Fruit fly (Drosophila melanogaster): ENCODE measurements around the gene CG34109.
A peak's percentile ranks its signal among the peaks of the same experiment; 100 is the strongest.

Gene CG34109

DNA sequence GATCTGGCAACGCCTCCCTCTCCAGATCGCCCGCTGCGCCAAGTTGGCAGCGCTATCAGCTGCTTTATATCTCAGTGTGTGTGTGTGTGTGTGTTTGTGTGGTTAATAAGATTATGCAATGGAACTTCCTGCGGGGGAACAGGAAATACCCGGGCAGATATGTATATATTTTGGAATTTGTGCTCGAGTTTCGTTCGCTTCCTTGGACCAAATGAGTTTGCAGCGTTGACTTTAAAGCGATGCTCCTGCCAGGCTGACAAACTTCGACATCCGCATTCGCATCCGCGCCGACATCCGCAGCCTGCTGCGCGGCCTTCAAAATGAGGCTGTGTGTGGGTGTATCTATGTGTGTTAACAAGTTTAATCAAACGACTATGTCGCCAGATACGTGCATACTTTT, 49.4 kb downstream of the CG34109 start (continued):
- TF ChIP-seq Ravus (GFP tag; IDR thresholded peaks at IDR 0.05) = no peak
- TF ChIP-seq tio (GFP tag; optimal IDR thresholded peaks at IDR 0.05) = no peak
- TF ChIP-seq CG16813 (GFP tag; IDR thresholded peaks at IDR 0.05; ENCODE audit: partially characterized antibody) = no peak
- TF ChIP-seq CG31365 (tag; optimal IDR thresholded peaks at IDR 0.05) = peak; percentile 52
- no peak for TF ChIP-seq mam (GFP tag; optimal IDR thresholded peaks at IDR 0.05)
- no peak for TF ChIP-seq tgo (GFP tag; IDR thresholded peaks at IDR 0.05)
- no peak for TF ChIP-seq Antp (GFP tag; optimal IDR thresholded peaks at IDR 0.05)
- no peak for TF ChIP-seq CG11085 (GFP tag; IDR thresholded peaks at IDR 0.05)
- no peak for TF ChIP-seq hb (GFP tag; IDR thresholded peaks at IDR 0.05; ENCODE audit: partially characterized antibody)
- no peak for TF ChIP-seq CHES-1-like (GFP tag; optimal IDR thresholded peaks at IDR 0.05)
- TF ChIP-seq CG10979 (tag; optimal IDR thresholded peaks at IDR 0.05) = peak; percentile 44
- no peak for TF ChIP-seq H15 (GFP tag; IDR thresholded peaks at IDR 0.05)
- no peak for TF ChIP-seq ara (GFP tag; IDR thresholded peaks at IDR 0.05)
- TF ChIP-seq dan (GFP tag; IDR thresholded peaks at IDR 0.05) = no peak
- TF ChIP-seq CG1647 (GFP tag; optimal IDR thresholded peaks at IDR 0.05) = no peak
- TF ChIP-seq Neu2 (GFP tag; optimal IDR thresholded peaks at IDR 0.05; ENCODE audit: borderline replicate concordance) = no peak
- peak; percentile 78 for TF ChIP-seq CG13296 (GFP tag; optimal IDR thresholded peaks at IDR 0.05)
- 0 out of 3 replicates have a peak, but pooled peaks have one; percentile 21 for TF ChIP-seq CG2199 (GFP tag; IDR thresholded peaks at IDR 0.05)
- TF ChIP-seq CG30020 (tag; optimal IDR thresholded peaks at IDR 0.05) = no peak
- TF ChIP-seq CG2120 (GFP tag; optimal IDR thresholded peaks at IDR 0.05) = no peak
- TF ChIP-seq Sox100B (GFP tag; optimal IDR thresholded peaks at IDR 0.05) = peak; percentile 73
- TF ChIP-seq E2f2 (GFP tag; IDR thresholded peaks at IDR 0.05) = no peak
- TF ChIP-seq CG17802 (tag; optimal IDR thresholded peaks at IDR 0.05) = no peak
- no peak for TF ChIP-seq unc-4 (GFP tag; IDR thresholded peaks at IDR 0.05; ENCODE audit: partially characterized antibody)
- TF ChIP-seq ftz-f1 (GFP tag; optimal IDR thresholded peaks at IDR 0.05) = no peak
- 0 out of 2 replicates have a peak, but pooled peaks have one; percentile 18 for TF ChIP-seq toy (GFP tag; IDR thresholded peaks at IDR 0.05)
- no peak for TF ChIP-seq Oaz (GFP tag; IDR thresholded peaks at IDR 0.05)
- peak; percentile 92 for TF ChIP-seq Ets97D (GFP tag; optimal IDR thresholded peaks at IDR 0.05)
- no peak for TF ChIP-seq kay (GFP tag; optimal IDR thresholded peaks at IDR 0.05)
- no peak for TF ChIP-seq fd102C (GFP tag; optimal IDR thresholded peaks at IDR 0.05)
- TF ChIP-seq chn (GFP tag; optimal IDR thresholded peaks at IDR 0.05) = no peak
- no peak for TF ChIP-seq CG3726 (GFP tag; IDR thresholded peaks at IDR 0.05)
- TF ChIP-seq cg (GFP tag; optimal IDR thresholded peaks at IDR 0.05) = no peak
- no peak for TF ChIP-seq CG15479 (GFP tag; optimal IDR thresholded peaks at IDR 0.05)
- no peak for TF ChIP-seq pros (GFP tag; optimal IDR thresholded peaks at IDR 0.05)
- TF ChIP-seq CG1233 (GFP tag; optimal IDR thresholded peaks at IDR 0.05) = peak; percentile 57
- TF ChIP-seq ab (GFP tag; optimal IDR thresholded peaks at IDR 0.05) = no peak
- TF ChIP-seq tap (tag; optimal IDR thresholded peaks at IDR 0.05) = peak; percentile 51
- no peak for TF ChIP-seq CG14014 (GFP tag; IDR thresholded peaks at IDR 0.05)
- TF ChIP-seq zf30C (GFP tag; optimal IDR thresholded peaks at IDR 0.05) = no peak
- TF ChIP-seq B-H1 (GFP tag; IDR thresholded peaks at IDR 0.05) = no peak
- no peak for TF ChIP-seq wor (GFP tag; IDR thresholded peaks at IDR 0.05)
- no peak for TF ChIP-seq CG15601 (tag; optimal IDR thresholded peaks at IDR 0.05)
- TF ChIP-seq sug (tag; optimal IDR thresholded peaks at IDR 0.05) = peak; percentile 36
- no peak for TF ChIP-seq lbe (GFP tag; optimal IDR thresholded peaks at IDR 0.05)
- TF ChIP-seq CG12299 (tag; optimal IDR thresholded peaks at IDR 0.05) = no peak
- TF ChIP-seq CG12104 (GFP tag; optimal IDR thresholded peaks at IDR 0.05) = peak; percentile 22
- TF ChIP-seq C15 (GFP tag; IDR thresholded peaks at IDR 0.05) = no peak
- TF ChIP-seq aop (GFP tag; IDR thresholded peaks at IDR 0.05) = no peak
- no peak for TF ChIP-seq schlank (tag; optimal IDR thresholded peaks at IDR 0.05)
- TF ChIP-seq shn (GFP tag; optimal IDR thresholded peaks at IDR 0.05) = no peak
- no peak for TF ChIP-seq pfk (GFP tag; optimal IDR thresholded peaks at IDR 0.05)
